Fruit fly (Drosophila melanogaster): Measurements from ENCODE around the gene twin.

The twin gene

dm6 chr3R:24206341-24207114, 15.2 kb downstream of the twin start (continued):
- TF ChIP-seq eve (GFP tag; optimal IDR thresholded peaks at IDR 0.05), result peak in 1 of 2 experiments; percentile 75
- TF ChIP-seq ATbp (GFP tag; optimal IDR thresholded peaks at IDR 0.05), result peak; percentile 72
- peak in 1 of 2 experiments; percentile 78 for TF ChIP-seq Hr51 (GFP tag; optimal IDR thresholded peaks at IDR 0.05)
- no peak for TF ChIP-seq Usf (GFP tag; optimal IDR thresholded peaks at IDR 0.05)
- peak; percentile 55; the same call in 2 of the 3 replicates for TF ChIP-seq Mrtf (GFP tag; IDR thresholded peaks at IDR 0.05)
- peak; percentile 60 for TF ChIP-seq CoRest (tag; optimal IDR thresholded peaks at IDR 0.05)
- no peak for TF ChIP-seq gro (GFP tag; optimal IDR thresholded peaks at IDR 0.05)
- no peak for TF ChIP-seq Rx (GFP tag; IDR thresholded peaks at IDR 0.05)
- peak; percentile 65 for TF ChIP-seq CG17328 (GFP tag; IDR thresholded peaks at IDR 0.05)
- peak; percentile 48; the same call in 1 of the 2 replicates for TF ChIP-seq peb (GFP tag; IDR thresholded peaks at IDR 0.05)
- TF ChIP-seq her (GFP tag; optimal IDR thresholded peaks at IDR 0.05), result no peak
- no peak for TF ChIP-seq klu (GFP tag; IDR thresholded peaks at IDR 0.05)
- TF ChIP-seq rib (GFP tag; IDR thresholded peaks at IDR 0.05), result no peak
- TF ChIP-seq sima (GFP tag; optimal IDR thresholded peaks at IDR 0.05), result no peak
- peak; percentile 27 for TF ChIP-seq CG3407 (GFP tag; optimal IDR thresholded peaks at IDR 0.05)
- no peak for TF ChIP-seq CG8290 (GFP tag; optimal IDR thresholded peaks at IDR 0.05)
- peak in 1 of 2 experiments; percentile 65 for TF ChIP-seq CG8290 (tag; optimal IDR thresholded peaks at IDR 0.05)
- peak; percentile 34 for TF ChIP-seq gsb-n (tag; optimal IDR thresholded peaks at IDR 0.05)
- TF ChIP-seq Oli (tag; optimal IDR thresholded peaks at IDR 0.05), result peak; percentile 62
- TF ChIP-seq CG12071 (GFP tag; optimal IDR thresholded peaks at IDR 0.05), result peak; percentile 41
- TF ChIP-seq CG14667 (GFP tag; IDR thresholded peaks at IDR 0.05), result no peak
- TF ChIP-seq YL-1 (GFP tag; optimal IDR thresholded peaks at IDR 0.05), result no peak
- TF ChIP-seq CG12391 (tag; optimal IDR thresholded peaks at IDR 0.05), result peak; percentile 55
- peak; percentile 29 for TF ChIP-seq Dek (tag; optimal IDR thresholded peaks at IDR 0.05)
- no peak for TF ChIP-seq NFAT (GFP tag; IDR thresholded peaks at IDR 0.05)
- TF ChIP-seq bowl (GFP tag; IDR thresholded peaks at IDR 0.05), result no peak
- TF ChIP-seq Dip2 (GFP tag; IDR thresholded peaks at IDR 0.05), result no peak
- TF ChIP-seq D19A (tag; optimal IDR thresholded peaks at IDR 0.05), result peak; percentile 90
- no peak for TF ChIP-seq CG15011 (GFP tag; optimal IDR thresholded peaks at IDR 0.05)
- peak; percentile 54 for TF ChIP-seq CG15269 (tag; optimal IDR thresholded peaks at IDR 0.05)
- no peak for TF ChIP-seq eyg (GFP tag; optimal IDR thresholded peaks at IDR 0.05)
- peak; percentile 61 for TF ChIP-seq Awh (GFP tag; IDR thresholded peaks at IDR 0.05)
- peak; percentile 73 for TF ChIP-seq vvl (GFP tag; IDR thresholded peaks at IDR 0.05)
- TF ChIP-seq zen (tag; optimal IDR thresholded peaks at IDR 0.05), result no peak
- TF ChIP-seq HLH54F (GFP tag; optimal IDR thresholded peaks at IDR 0.05), result no peak
- TF ChIP-seq CG4854 (GFP tag; optimal IDR thresholded peaks at IDR 0.05), result no peak
- peak; percentile 49 for TF ChIP-seq Hsf (GFP tag; optimal IDR thresholded peaks at IDR 0.05)
- TF ChIP-seq MTF-1 (GFP tag; optimal IDR thresholded peaks at IDR 0.05; ENCODE audit: borderline replicate concordance), result no peak
- TF ChIP-seq schlank (tag; optimal IDR thresholded peaks at IDR 0.05), result no peak
- TF ChIP-seq Aef1 (GFP tag; IDR thresholded peaks at IDR 0.05), result 0 out of 3 replicates have a peak, but pooled peaks have one; percentile 13
- TF ChIP-seq CG11723 (GFP tag; optimal IDR thresholded peaks at IDR 0.05), result peak; percentile 16
- no peak for TF ChIP-seq Neu2 (GFP tag; optimal IDR thresholded peaks at IDR 0.05; ENCODE audit: borderline replicate concordance)
- TF ChIP-seq Ets65A (GFP tag), result peak; percentile 92
- TF ChIP-seq Ets97D (GFP tag; optimal IDR thresholded peaks at IDR 0.05), result no peak
- TF ChIP-seq Ptx1 (GFP tag; IDR thresholded peaks at IDR 0.05), result peak; percentile 71
- TF ChIP-seq CG34376 (GFP tag; optimal IDR thresholded peaks at IDR 0.05), result no peak
- peak; percentile 5 for TF ChIP-seq gcm (GFP tag; optimal IDR thresholded peaks at IDR 0.05)
- TF ChIP-seq Hmr (GFP tag; optimal IDR thresholded peaks at IDR 0.05), result no peak
- TF ChIP-seq Antp (GFP tag; optimal IDR thresholded peaks at IDR 0.05), result no peak
- TF ChIP-seq vnd (GFP tag; IDR thresholded peaks at IDR 0.05; ENCODE audit: partially characterized antibody), result no peak
